Fruit fly (Drosophila melanogaster): ENCODE results near the gene mRpL13.

dm6 chr2L:18826496-18827008 is 32.5 kb downstream of the mRpL13 start, which contains the start of gene Ugt36E1:
- TF ChIP-seq Sin3A (optimal IDR thresholded peaks at IDR 0.05) (no peak), insv (optimal IDR thresholded peaks at IDR 0.05) (no peak), psq (optimal IDR thresholded peaks at IDR 0.05) (no peak), h (optimal IDR thresholded peaks at IDR 0.05) (no peak), ttk (optimal IDR thresholded peaks at IDR 0.05) (no peak)

Measured in Kc167 (cell line).